Worm (Caenorhabditis elegans) whole organism, L3 larva: ENCODE measurements around the gene ZK616.3.

ENCODE experiments used
- R02D3.7 ChIP-seq: fragments of 150-350 bp; optimal IDR thresholded peaks from 2 replicates; lab custom pipeline; 2014; ENCODE audit warnings: missing biosample characterization, missing genetic modification characterization
- ZK546.5 ChIP-seq: sonication (generic microtip); optimal IDR thresholded peaks from 2 replicates; lab custom pipeline; 2017; ENCODE audit warnings: missing biosample characterization, missing genetic modification characterization
- aly-2 ChIP-seq: fragments of 150-350 bp; optimal IDR thresholded peaks from 2 replicates; lab custom pipeline; 2014; ENCODE audit warnings: missing biosample characterization, missing genetic modification characterization
- ceh-16 ChIP-seq: sonication (generic microtip); optimal IDR thresholded peaks from 2 replicates; lab custom pipeline; 2017; ENCODE audit warnings: missing biosample characterization, missing genetic modification characterization
- ceh-28 ChIP-seq: fragments of 150-350 bp; optimal IDR thresholded peaks from 2 replicates; lab custom pipeline; 2014; ENCODE audit warnings: missing biosample characterization, missing genetic modification reagents, missing genetic modification characterization
- ceh-82 ChIP-seq: fragments of 150-350 bp; optimal IDR thresholded peaks from 2 replicates; lab custom pipeline; 2014; ENCODE audit warnings: missing biosample characterization, missing genetic modification characterization
- daf-12 ChIP-seq: fragments of 150-350 bp; optimal IDR thresholded peaks from 2 replicates; lab custom pipeline; 2014; ENCODE audit warnings: missing biosample characterization, missing genetic modification reagents, missing genetic modification characterization
- egl-27 ChIP-seq: sonication (generic microtip); optimal IDR thresholded peaks from 4 replicates; lab custom pipeline; 2017; ENCODE audit warnings: missing biosample characterization, missing genetic modification reagents, missing genetic modification characterization
- egl-5 ChIP-seq: fragments of 150-350 bp; optimal IDR thresholded peaks from 2 replicates; lab custom pipeline; 2017; ENCODE audit warnings: missing biosample characterization, missing genetic modification reagents, missing genetic modification characterization, inconsistent platforms
- elt-1 ChIP-seq: fragments of 150-350 bp; optimal IDR thresholded peaks from 2 replicates; lab custom pipeline; 2014; ENCODE audit warnings: missing biosample characterization, missing genetic modification characterization
- eor-1 ChIP-seq, 2 experiments: fragments of 150-350 bp; optimal IDR thresholded peaks; 2 replicates each; lab custom pipeline; 2014 to 2018; ENCODE audit warnings: missing biosample characterization in 2 of 2, missing genetic modification characterization in 2 of 2
- fkh-10 ChIP-seq: sonication (generic microtip); optimal IDR thresholded peaks from 2 replicates; lab custom pipeline; 2017; ENCODE audit warnings: missing biosample characterization, missing genetic modification reagents, missing genetic modification characterization
- fkh-2 ChIP-seq: fragments of 150-350 bp; optimal IDR thresholded peaks from 2 replicates; lab custom pipeline; 2014; ENCODE audit warnings: missing biosample characterization, missing genetic modification reagents, missing genetic modification characterization
- fos-1 ChIP-seq: fragments of 150-350 bp; optimal IDR thresholded peaks from 2 replicates; lab custom pipeline; 2014; ENCODE audit warnings: missing biosample characterization, missing genetic modification characterization
- hmg-11 ChIP-seq: sonication (generic microtip); optimal IDR thresholded peaks from 2 replicates; lab custom pipeline; 2016; ENCODE audit warnings: missing genetic modification characterization, missing compliant biosample characterization
- lin-39 ChIP-seq: fragments of 150-350 bp; optimal IDR thresholded peaks from 2 replicates; lab custom pipeline; 2018; ENCODE audit warnings: missing biosample characterization, missing genetic modification reagents, missing genetic modification characterization
- mdl-1 ChIP-seq: fragments of 150-350 bp; optimal IDR thresholded peaks from 2 replicates; lab custom pipeline; 2014; ENCODE audit warnings: missing biosample characterization, missing genetic modification characterization
- mml-1 ChIP-seq: fragments of 150-350 bp; sonication (generic microtip); optimal IDR thresholded peaks from 3 replicates; lab custom pipeline; 2014; ENCODE audit warnings: missing biosample characterization, missing genetic modification characterization
- nfya-1 ChIP-seq: sonication (generic microtip); optimal IDR thresholded peaks from 2 replicates; lab custom pipeline; 2017; ENCODE audit warnings: missing genetic modification characterization, mild to moderate bottlenecking, missing compliant biosample characterization, antibody characterized with exemption, moderate library complexity; ENCODE audit not compliant: insufficient read depth
- nhr-11 ChIP-seq: fragments of 150-350 bp; optimal IDR thresholded peaks from 2 replicates; lab custom pipeline; 2014; ENCODE audit warnings: missing biosample characterization, missing genetic modification characterization
- nhr-12 ChIP-seq: fragments of 150-350 bp; optimal IDR thresholded peaks from 2 replicates; lab custom pipeline; 2014; ENCODE audit warnings: missing biosample characterization, missing genetic modification characterization
- nhr-23 ChIP-seq: fragments of 150-350 bp; optimal IDR thresholded peaks from 2 replicates; lab custom pipeline; 2014; ENCODE audit warnings: missing biosample characterization, missing genetic modification reagents, missing genetic modification characterization
- nhr-237 ChIP-seq: fragments of 150-350 bp; optimal IDR thresholded peaks from 2 replicates; lab custom pipeline; 2014; ENCODE audit warnings: missing biosample characterization, missing genetic modification characterization
- nhr-28 ChIP-seq: fragments of 150-350 bp; optimal IDR thresholded peaks from 2 replicates; lab custom pipeline; 2014; ENCODE audit warnings: missing biosample characterization, missing genetic modification characterization
- nhr-43 ChIP-seq: sonication (generic microtip); optimal IDR thresholded peaks from 2 replicates; lab custom pipeline; 2016; ENCODE audit warnings: mild to moderate bottlenecking, missing genetic modification characterization, missing compliant biosample characterization; ENCODE audit not compliant: poor library complexity, severe bottlenecking
- nhr-67 ChIP-seq: fragments of 150-350 bp; optimal IDR thresholded peaks from 2 replicates; lab custom pipeline; 2014; ENCODE audit warnings: missing biosample characterization, missing genetic modification characterization
- nhr-76 ChIP-seq: fragments of 150-350 bp; sonication (generic microtip); optimal IDR thresholded peaks from 5 replicates; lab custom pipeline; 2014; ENCODE audit warnings: missing biosample characterization, missing genetic modification characterization
- pha-4 ChIP-seq: fragments of 150-350 bp; optimal IDR thresholded peaks from 2 replicates; lab custom pipeline; 2014; ENCODE audit warnings: missing biosample characterization, missing genetic modification reagents, missing genetic modification characterization
- sea-2 ChIP-seq: fragments of 150-350 bp; sonication (generic microtip); optimal IDR thresholded peaks from 4 replicates; lab custom pipeline; 2014; ENCODE audit warnings: missing biosample characterization, missing genetic modification reagents, missing genetic modification characterization
- skn-1 ChIP-seq: fragments of 150-350 bp; optimal IDR thresholded peaks from 2 replicates; lab custom pipeline; 2014; ENCODE audit warnings: missing biosample characterization, missing genetic modification characterization
- snpc-4 ChIP-seq: fragments of 150-350 bp; optimal IDR thresholded peaks from 2 replicates; lab custom pipeline; 2014; ENCODE audit warnings: missing biosample characterization, missing genetic modification characterization
- tbx-2 ChIP-seq: sonication (generic microtip); optimal IDR thresholded peaks from 2 replicates; lab custom pipeline; 2016; ENCODE audit warnings: mild to moderate bottlenecking, missing genetic modification characterization, missing compliant biosample characterization
- unc-39 ChIP-seq: sonication (generic microtip); optimal IDR thresholded peaks from 4 replicates; lab custom pipeline; 2017; ENCODE audit warnings: missing biosample characterization, missing genetic modification characterization
- unc-62 ChIP-seq: fragments of 150-350 bp; sonication (generic microtip); optimal IDR thresholded peaks from 4 replicates; lab custom pipeline; 2014; ENCODE audit warnings: missing biosample characterization, missing genetic modification reagents, missing genetic modification characterization
- ztf-4 ChIP-seq: fragments of 150-350 bp; optimal IDR thresholded peaks from 2 replicates; lab custom pipeline; 2014; ENCODE audit warnings: missing biosample characterization, missing genetic modification characterization

Gene ZK616.3

DNA sequence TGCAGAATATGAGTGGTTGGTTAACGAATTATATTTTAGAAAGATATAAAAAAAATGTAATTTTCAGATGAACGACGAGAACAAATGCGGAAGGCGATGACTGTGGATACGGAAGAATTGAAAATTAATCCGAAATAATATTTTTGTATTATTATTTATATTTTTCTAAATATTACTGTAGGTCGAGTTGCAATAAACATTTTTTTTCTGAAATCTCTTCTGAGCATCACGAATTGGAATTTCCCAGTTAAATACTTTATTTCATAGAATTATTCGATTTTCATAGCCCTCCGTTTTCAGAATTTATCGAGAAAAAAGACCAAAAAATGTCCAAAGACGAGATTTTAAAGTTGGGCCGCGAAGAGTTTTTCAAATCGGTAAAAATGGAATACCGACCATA, 670 bp downstream of the ZK616.3 start, which contains the start of gene ZK616.2:
Gene ZK616.2 (plus strand): TSS at position 301 of the 400 bp plus-strand sequence.
- no peak for TF ChIP-seq nhr-67 (tag; lab: Kevin White, UChicago)
- TF ChIP-seq ZK546.5 (tag; lab: Kevin White, UChicago) = no peak
- no peak for TF ChIP-seq fkh-2 (tag; lab: Kevin White, UChicago)
- TF ChIP-seq skn-1 (tag; lab: Kevin White, UChicago) = no peak
- no peak for TF ChIP-seq eor-1 (tag; optimal IDR thresholded peaks at IDR 0.05; lab: Kevin White, UChicago)
- no peak for TF ChIP-seq nhr-11 (tag; lab: Kevin White, UChicago)
- no peak for TF ChIP-seq nhr-76 (tag; lab: Kevin White, UChicago)
- TF ChIP-seq daf-12 (tag; lab: Kevin White, UChicago) = no peak
- TF ChIP-seq hmg-11 = no peak
- TF ChIP-seq nhr-28 (tag; lab: Kevin White, UChicago) = no peak
- no peak for TF ChIP-seq R02D3.7 (tag; lab: Kevin White, UChicago)
- no peak for TF ChIP-seq ceh-16

DNA sequence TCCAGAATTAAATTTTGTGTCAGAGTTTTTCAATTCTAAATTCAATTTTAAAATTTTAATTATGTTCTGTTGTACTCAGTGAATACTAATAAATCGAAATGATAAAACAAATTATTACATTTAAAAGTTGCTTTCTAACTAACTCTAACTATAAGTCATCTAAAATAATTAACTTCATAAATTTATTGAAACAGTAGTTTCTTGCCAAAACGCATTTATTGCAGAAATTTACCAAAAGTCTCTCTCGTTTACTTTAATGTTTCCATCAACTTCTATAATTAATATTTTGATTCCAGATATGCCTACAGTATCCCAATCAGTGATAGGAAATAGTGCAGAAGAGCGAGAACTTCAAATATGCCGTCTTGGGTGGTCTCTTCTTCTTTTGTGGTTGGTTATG, 3.7 kb downstream of the ZK616.3 start, which contains the start of gene ZK616.1:
Gene ZK616.1 (plus strand): TSS at position 301 of the 400 bp plus-strand sequence.
- TF ChIP-seq nfya-1 (tag; lab: Kevin White, UChicago) (no peak), nhr-11 (tag; lab: Kevin White, UChicago) (no peak), R02D3.7 (tag; lab: Kevin White, UChicago) (no peak), ceh-82 (no peak), hmg-11 (no peak), unc-39 (tag; lab: Kevin White, UChicago) (no peak), nhr-23 (no peak), nhr-12 (tag; lab: Kevin White, UChicago) (no peak), ceh-28 (tag; lab: Kevin White, UChicago) (no peak)

DNA sequence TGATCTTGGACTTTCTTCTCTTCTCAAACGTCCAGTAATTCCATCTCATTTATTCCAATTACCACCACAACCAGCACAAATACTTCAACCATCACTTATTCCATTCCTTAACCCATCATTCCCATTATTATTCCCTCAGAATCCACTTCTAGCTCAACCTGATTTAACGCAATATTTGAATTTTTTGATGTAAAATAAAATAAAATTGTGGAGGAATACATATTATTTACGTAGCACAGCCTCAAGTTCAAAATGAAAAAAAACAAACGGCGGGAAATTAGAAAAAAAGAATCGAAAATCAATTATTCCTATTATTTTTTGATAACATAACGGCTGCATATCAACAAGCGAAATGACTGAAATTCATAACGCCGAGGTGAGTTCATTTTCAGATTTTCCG, 8.5 kb downstream of the ZK616.3 start, which contains the start of gene ZK616.61:
Gene ZK616.61 (plus strand): TSS at position 301 of the 400 bp plus-strand sequence.
- no peak for TF ChIP-seq mml-1 (tag; lab: Kevin White, UChicago)
- no peak for TF ChIP-seq aly-2 (tag; lab: Kevin White, UChicago)
- TF ChIP-seq fos-1 (tag; lab: Kevin White, UChicago) = no peak
- TF ChIP-seq elt-1 (tag; lab: Kevin White, UChicago) = no peak
- no peak for TF ChIP-seq sea-2 (GFP tag; lab: Kevin White, UChicago)
- no peak for TF ChIP-seq egl-27 (tag; lab: Kevin White, UChicago)
- no peak for TF ChIP-seq mdl-1
- no peak for TF ChIP-seq nfya-1 (tag; lab: Kevin White, UChicago)
- no peak for TF ChIP-seq nhr-43
- TF ChIP-seq ceh-28 (tag; lab: Kevin White, UChicago) = no peak
- TF ChIP-seq unc-62 (GFP tag; lab: Kevin White, UChicago) = no peak
- no peak for TF ChIP-seq ZK546.5 (tag; lab: Kevin White, UChicago)
- no peak for TF ChIP-seq tbx-2 (tag; lab: Kevin White, UChicago)
- TF ChIP-seq, all 47 proteins: peak for 0

DNA sequence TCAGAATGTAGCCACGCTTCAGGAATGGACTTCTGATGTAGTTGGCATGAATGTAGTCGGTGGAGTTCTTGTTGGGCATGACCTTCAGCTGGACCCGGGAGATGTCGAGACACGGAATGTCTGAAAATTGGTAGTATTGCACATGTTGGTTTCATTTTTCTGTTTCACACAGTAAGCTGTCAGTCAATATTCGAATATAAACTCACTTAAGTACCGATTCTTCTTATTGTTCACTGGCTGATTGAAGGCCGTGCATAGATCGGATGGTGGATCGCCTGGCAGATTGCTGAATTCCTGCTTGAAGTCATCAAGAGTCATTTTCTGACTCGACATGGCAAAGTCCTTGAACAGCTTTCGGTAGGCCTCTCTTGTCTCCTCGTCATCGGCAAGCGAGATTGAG, 12.2 kb downstream of the ZK616.3 start:
- TF ChIP-seq fkh-10 (GFP tag; lab: Kevin White, UChicago) (no peak), lin-39 (tag; lab: Kevin White, UChicago) (no peak), snpc-4 (tag; lab: Kevin White, UChicago) (no peak), pha-4 (no peak), nhr-12 (tag; lab: Kevin White, UChicago) (no peak), nfya-1 (tag; lab: Kevin White, UChicago) (no peak), ceh-28 (tag; lab: Kevin White, UChicago) (no peak), unc-39 (tag; lab: Kevin White, UChicago) (no peak), egl-27 (tag; lab: Kevin White, UChicago) (no peak), egl-5 (tag; lab: Kevin White, UChicago) (no peak), nhr-28 (tag; lab: Kevin White, UChicago) (no peak), ZK546.5 (tag; lab: Kevin White, UChicago) (no peak), ceh-16 (no peak), nhr-237 (tag; lab: Kevin White, UChicago) (no peak), daf-12 (tag; lab: Kevin White, UChicago) (no peak), R02D3.7 (tag; lab: Kevin White, UChicago) (no peak), ztf-4 (tag; lab: Kevin White, UChicago) (no peak), skn-1 (tag; lab: Kevin White, UChicago) (no peak)
